Worm (Caenorhabditis elegans): ENCODE measurements around the gene pxl-1.

Gene pxl-1

ce11 chrIII:5843662-5844061, 52.2 kb downstream of the pxl-1 start (continued):
- TF ChIP-seq nhr-11 (tag; optimal IDR thresholded peaks at IDR 0.05) (no peak), mab-5 (tag; optimal IDR thresholded peaks at IDR 0.05) (no peak), lsy-2 (tag; optimal IDR thresholded peaks at IDR 0.05) (peak in 1 of 2 experiments; percentile 8), ama-1 (optimal IDR thresholded peaks at IDR 0.05) (no peak), lin-13 (GFP tag; optimal IDR thresholded peaks at IDR 0.05) (no peak), ztf-1 (GFP tag; conservative IDR thresholded peaks at IDR 0.05) (no peak), sma-3 (GFP tag; optimal IDR thresholded peaks at IDR 0.05) (no peak)

ce11 chrIII:5842920-5843319, 52.9 kb downstream of the pxl-1 start:
- no peak for TF ChIP-seq ceh-82 (tag; optimal IDR thresholded peaks at IDR 0.05)
- no peak for TF ChIP-seq lsy-2 (tag; optimal IDR thresholded peaks at IDR 0.05)
- TF ChIP-seq nhr-129 (tag; optimal IDR thresholded peaks at IDR 0.05) = no peak
- no peak for TF ChIP-seq nhr-25 (tag; optimal IDR thresholded peaks at IDR 0.05)
- no peak for TF ChIP-seq nhr-11 (tag; optimal IDR thresholded peaks at IDR 0.05)
- TF ChIP-seq unc-55 (GFP tag; optimal IDR thresholded peaks at IDR 0.05) = peak; percentile 47
- TF ChIP-seq ztf-11 (tag; optimal IDR thresholded peaks at IDR 0.05) = no peak
- TF ChIP-seq elt-3 (tag; optimal IDR thresholded peaks at IDR 0.05) = no peak
- peak; percentile 37 for TF ChIP-seq C34F6.9 (tag; optimal IDR thresholded peaks at IDR 0.05)
- no peak for TF ChIP-seq ztf-1 (GFP tag; conservative IDR thresholded peaks at IDR 0.05)
- no peak for TF ChIP-seq zag-1 (tag; optimal IDR thresholded peaks at IDR 0.05)
- TF ChIP-seq nhr-6 (tag; optimal IDR thresholded peaks at IDR 0.05) = no peak
- no peak for TF ChIP-seq elt-1 (tag; optimal IDR thresholded peaks at IDR 0.05)
- no peak for TF ChIP-seq nhr-21 (tag; optimal IDR thresholded peaks at IDR 0.05)
- TF ChIP-seq snpc-4 (tag; optimal IDR thresholded peaks at IDR 0.05) = no peak
- no peak for TF ChIP-seq lin-13 (GFP tag; optimal IDR thresholded peaks at IDR 0.05)

- peak; percentile 19 for TF ChIP-seq fos-1 (tag; optimal IDR thresholded peaks at IDR 0.05)
- TF ChIP-seq blmp-1 (tag; optimal IDR thresholded peaks at IDR 0.05; ENCODE audit: insufficient read depth) = peak; percentile 48
- peak; percentile 42 to 63 for TF ChIP-seq mdl-1 (tag; optimal IDR thresholded peaks at IDR 0.05)
- no peak for TF ChIP-seq nhr-11 (tag; optimal IDR thresholded peaks at IDR 0.05)
- TF ChIP-seq elt-1 (tag; optimal IDR thresholded peaks at IDR 0.05) = no peak
- no peak for TF ChIP-seq skn-1 (tag; optimal IDR thresholded peaks at IDR 0.05)
- peak; percentile 78 for TF ChIP-seq nhr-129 (tag; optimal IDR thresholded peaks at IDR 0.05)
- no peak for TF ChIP-seq snpc-4 (tag; optimal IDR thresholded peaks at IDR 0.05)
- no peak for TF ChIP-seq mab-5 (tag; optimal IDR thresholded peaks at IDR 0.05)
- TF ChIP-seq ama-1 (optimal IDR thresholded peaks at IDR 0.05) = peak; percentile 58
- TF ChIP-seq sma-9 (GFP tag; optimal IDR thresholded peaks at IDR 0.05) = peak; percentile 73
- TF ChIP-seq sma-9 (tag; optimal IDR thresholded peaks at IDR 0.05) = no peak
- peak; percentile 63 for TF ChIP-seq nhr-25 (tag; optimal IDR thresholded peaks at IDR 0.05)
- no peak for TF ChIP-seq zag-1 (tag; optimal IDR thresholded peaks at IDR 0.05)
- TF ChIP-seq unc-62 (GFP tag; optimal IDR thresholded peaks at IDR 0.05) = no peak
- no peak for TF ChIP-seq alr-1 (tag; optimal IDR thresholded peaks at IDR 0.05)
- TF ChIP-seq crh-2 (tag; optimal IDR thresholded peaks at IDR 0.05) = peak; percentile 9
- peak; percentile 32 for TF ChIP-seq gmeb-1 (tag; optimal IDR thresholded peaks at IDR 0.05)
- peak; percentile 47 for TF ChIP-seq nhr-21 (tag; optimal IDR thresholded peaks at IDR 0.05)
- no peak for TF ChIP-seq nhr-10 (tag; optimal IDR thresholded peaks at IDR 0.05)
- TF ChIP-seq ZK546.5 (tag; optimal IDR thresholded peaks at IDR 0.05) = no peak
- TF ChIP-seq ztf-4 (tag; optimal IDR thresholded peaks at IDR 0.05) = no peak
- TF ChIP-seq nhr-12 (tag; optimal IDR thresholded peaks at IDR 0.05) = no peak
- TF ChIP-seq sem-4 (tag; optimal IDR thresholded peaks at IDR 0.05) = peak; percentile 37
- no peak for TF ChIP-seq unc-55 (GFP tag; optimal IDR thresholded peaks at IDR 0.05)
- TF ChIP-seq elt-3 (tag; optimal IDR thresholded peaks at IDR 0.05) = no peak
- no peak for TF ChIP-seq peb-1 (tag; optimal IDR thresholded peaks at IDR 0.05)
- no peak for TF ChIP-seq nhr-237 (tag; optimal IDR thresholded peaks at IDR 0.05)
- no peak for TF ChIP-seq mbf-1 (tag; optimal IDR thresholded peaks at IDR 0.05)
- no peak for TF ChIP-seq Y55F3AM.14 (GFP tag; optimal IDR thresholded peaks at IDR 0.05)
- TF ChIP-seq egl-27 (tag; optimal IDR thresholded peaks at IDR 0.05) = no peak
- peak; percentile 39 for TF ChIP-seq sma-3 (GFP tag; optimal IDR thresholded peaks at IDR 0.05)
- TF ChIP-seq C34F6.9 (tag; optimal IDR thresholded peaks at IDR 0.05) = peak; percentile 44
- TF ChIP-seq R02D3.7 (tag; optimal IDR thresholded peaks at IDR 0.05) = no peak
- no peak for TF ChIP-seq lin-39 (tag; optimal IDR thresholded peaks at IDR 0.05)
- TF ChIP-seq lin-11 (tag; optimal IDR thresholded peaks at IDR 0.05) = peak; percentile 12
- peak; percentile 25 for TF ChIP-seq F13H6.1 (tag; optimal IDR thresholded peaks at IDR 0.05)
- no peak for TF ChIP-seq nhr-23 (tag; optimal IDR thresholded peaks at IDR 0.05)
- TF ChIP-seq lsy-2 (tag; optimal IDR thresholded peaks at IDR 0.05) = peak in 1 of 2 experiments; percentile 52
These were observed 54.1 kb downstream of the pxl-1 start for ce11 chrIII:5841676-5842075.
